Worm (Caenorhabditis elegans): ENCODE data around the gene lido-16.

Gene lido-16

ce11 chrII:6449656-6450055 is 35.1 kb downstream of the lido-16 start, which contains the start of gene nhr-22:
TSS of gene nhr-22 (minus strand) at chrII:6449792.
- no peak for TF ChIP-seq unc-120 (tag; optimal IDR thresholded peaks at IDR 0.05; ENCODE audit: poor library complexity, severe bottlenecking)
- no peak for TF ChIP-seq sptf-1 (tag; optimal IDR thresholded peaks at IDR 0.05)
- TF ChIP-seq mab-5 (tag; optimal IDR thresholded peaks at IDR 0.05) = no peak
- TF ChIP-seq nhr-237 (tag; optimal IDR thresholded peaks at IDR 0.05) = no peak
- no peak for TF ChIP-seq zip-8 (tag; optimal IDR thresholded peaks at IDR 0.05)
- TF ChIP-seq lin-32 (GFP tag; optimal IDR thresholded peaks at IDR 0.05) = no peak
- no peak for TF ChIP-seq ham-2 (GFP tag; optimal IDR thresholded peaks at IDR 0.05)
- TF ChIP-seq M03D4.4 (tag; optimal IDR thresholded peaks at IDR 0.05) = no peak
- no peak for TF ChIP-seq elt-1 (tag; optimal IDR thresholded peaks at IDR 0.05; ENCODE audit: borderline replicate concordance, insufficient read depth)
- no peak for TF ChIP-seq nhr-2 (tag; optimal IDR thresholded peaks at IDR 0.05)
- no peak for TF ChIP-seq lsy-2 (tag; optimal IDR thresholded peaks at IDR 0.05)
- no peak for TF ChIP-seq nhr-12 (tag; optimal IDR thresholded peaks at IDR 0.05)
- TF ChIP-seq lin-13 (tag; optimal IDR thresholded peaks at IDR 0.05) = no peak
- TF ChIP-seq elt-3 (tag; optimal IDR thresholded peaks at IDR 0.05) = no peak

ce11 chrII:6448656-6449055 is 36.1 kb downstream of the lido-16 start:
- TF ChIP-seq lin-32 (GFP tag; optimal IDR thresholded peaks at IDR 0.05) (no peak), pha-4 (tag; optimal IDR thresholded peaks at IDR 0.05) (no peak), ceh-39 (tag; optimal IDR thresholded peaks at IDR 0.05) (no peak), sptf-1 (tag; optimal IDR thresholded peaks at IDR 0.05) (no peak), hlh-1 (tag; optimal IDR thresholded peaks at IDR 0.05) (no peak), M03D4.4 (tag; optimal IDR thresholded peaks at IDR 0.05) (no peak), nhr-2 (tag; optimal IDR thresholded peaks at IDR 0.05) (no peak), unc-62 (GFP tag; optimal IDR thresholded peaks at IDR 0.05) (no peak), elt-3 (tag; optimal IDR thresholded peaks at IDR 0.05) (no peak), sem-2 (GFP tag; optimal IDR thresholded peaks at IDR 0.05) (no peak), snpc-4 (tag; optimal IDR thresholded peaks at IDR 0.05) (no peak), ces-1 (GFP tag; optimal IDR thresholded peaks at IDR 0.05) (no peak)

ce11 chrII:6448189-6448588 is 36.6 kb downstream of the lido-16 start:
- TF ChIP-seq ham-2 (GFP tag; optimal IDR thresholded peaks at IDR 0.05) (no peak), cnd-1 (tag; optimal IDR thresholded peaks at IDR 0.05) (no peak)

- TF ChIP-seq ceh-43 (GFP tag; optimal IDR thresholded peaks at IDR 0.05) = no peak
- no peak for TF ChIP-seq blmp-1 (tag; optimal IDR thresholded peaks at IDR 0.05)
- TF ChIP-seq nhr-28 (tag; optimal IDR thresholded peaks at IDR 0.05) = no peak
- no peak for TF ChIP-seq snpc-4 (tag; optimal IDR thresholded peaks at IDR 0.05)
Observed at ce11 chrII:6443710-6444109, 41.1 kb downstream of the lido-16 start, which contains the start of gene K06A1.2. TSS of gene K06A1.2 (plus strand) at chrII:6444010.

- TF ChIP-seq lin-32 (GFP tag; optimal IDR thresholded peaks at IDR 0.05) = no peak
- peak; percentile 23 for TF ChIP-seq mls-2 (tag; optimal IDR thresholded peaks at IDR 0.05)
- peak; percentile 22 for TF ChIP-seq sptf-1 (tag; optimal IDR thresholded peaks at IDR 0.05)
- TF ChIP-seq lsy-2 (tag; optimal IDR thresholded peaks at IDR 0.05) = no peak
- TF ChIP-seq elt-1 (tag; optimal IDR thresholded peaks at IDR 0.05; ENCODE audit: borderline replicate concordance, insufficient read depth) = no peak
- peak; percentile 8 for TF ChIP-seq ham-2 (GFP tag; optimal IDR thresholded peaks at IDR 0.05)
Observed at ce11 chrII:6441128-6441527, 43.6 kb downstream of the lido-16 start, which contains the start of gene cutl-16. TSS of gene cutl-16 (plus strand) at chrII:6441428.

ce11 chrII:6436845-6437244 is 47.9 kb downstream of the lido-16 start:
- TF ChIP-seq ceh-43 (GFP tag; optimal IDR thresholded peaks at IDR 0.05) = no peak
- TF ChIP-seq sem-2 (GFP tag; optimal IDR thresholded peaks at IDR 0.05) = no peak
- TF ChIP-seq ceh-83 (GFP tag; optimal IDR thresholded peaks at IDR 0.05) = no peak
- peak; percentile 95 for TF ChIP-seq nhr-2 (tag; optimal IDR thresholded peaks at IDR 0.05)
